Worm (Caenorhabditis elegans): ENCODE data around the gene T04C12.33.

ce11 chrV:11059180-11059579, 7.2 kb downstream of the T04C12.33 start, which contains the start of gene T04C12.1:
- no peak for TF ChIP-seq W03F9.2 (tag; optimal IDR thresholded peaks at IDR 0.05)
- no peak for TF ChIP-seq dao-5 (tag; optimal IDR thresholded peaks at IDR 0.05)

Measured in whole organism, L4/young adult.